Worm (Caenorhabditis elegans): ENCODE measurements around the gene C16A11.3.

- TF ChIP-seq ztf-11 (tag; optimal IDR thresholded peaks at IDR 0.05) = no peak
- TF ChIP-seq ztf-4 (tag; optimal IDR thresholded peaks at IDR 0.05) = no peak
- no peak for TF ChIP-seq nhr-76 (tag; optimal IDR thresholded peaks at IDR 0.05)
- TF ChIP-seq lin-39 (tag; optimal IDR thresholded peaks at IDR 0.05) = no peak
- no peak for TF ChIP-seq nhr-25 (tag; optimal IDR thresholded peaks at IDR 0.05)
- no peak for TF ChIP-seq skn-1 (tag; optimal IDR thresholded peaks at IDR 0.05)
- TF ChIP-seq unc-62 (GFP tag; optimal IDR thresholded peaks at IDR 0.05) = no peak
- no peak for TF ChIP-seq nhr-11 (tag; optimal IDR thresholded peaks at IDR 0.05)
- TF ChIP-seq nfya-1 (tag; optimal IDR thresholded peaks at IDR 0.05; ENCODE audit: insufficient read depth) = no peak
- no peak for TF ChIP-seq unc-39 (tag; optimal IDR thresholded peaks at IDR 0.05)
- TF ChIP-seq egl-27 (tag; optimal IDR thresholded peaks at IDR 0.05) = no peak
- no peak for TF ChIP-seq nhr-23 (tag; optimal IDR thresholded peaks at IDR 0.05)
- TF ChIP-seq nhr-237 (tag; optimal IDR thresholded peaks at IDR 0.05) = no peak
Observed at ce11 chrII:4222983-4223382, 6.4 kb upstream of the C16A11.3 start, which contains the start of gene C16A11.5.
